Fruit fly (Drosophila melanogaster) whole organism, embryonic: ENCODE data around the gene Tet.

Experiments
- Abd-B ChIP-seq: fragments of 200-800 bp; sonication (Bioruptor generic); optimal IDR thresholded peaks from 2 replicates; lab custom pipeline; 2018; ENCODE audit warnings: missing biosample characterization, mild to moderate bottlenecking, missing genetic modification characterization, moderate library complexity
- Ada2b ChIP-seq: fragments of 200-800 bp; sonication (Bioruptor generic); IDR thresholded peaks from 2 replicates; pipeline ENCODE4 v1.3.6; 2022; ENCODE audit warnings: missing biosample characterization, missing genetic modification characterization
- Aef1 ChIP-seq: fragments of 200-800 bp; sonication (Bioruptor generic); IDR thresholded peaks from 3 replicates; pipeline ENCODE4 v1.3.6; 2022; ENCODE audit warnings: missing biosample characterization, missing genetic modification characterization
- CG10209 ChIP-seq: fragments of 200-800 bp; sonication (Bioruptor generic); optimal IDR thresholded peaks from 3 replicates; lab custom pipeline; 2017; ENCODE audit warnings: missing biosample characterization, mild to moderate bottlenecking, missing genetic modification characterization, missing genetic modification reagents
- CG10274 ChIP-seq: fragments of 200-800 bp; sonication (Bioruptor generic); optimal IDR thresholded peaks from 3 replicates; lab custom pipeline; 2017; ENCODE audit warnings: missing biosample characterization, mild to moderate bottlenecking, missing genetic modification characterization
- CG10979 ChIP-seq: fragments of 200-800 bp; sonication (Bioruptor generic); optimal IDR thresholded peaks from 2 replicates; lab custom pipeline; 2018; ENCODE audit warnings: missing biosample characterization, mild to moderate bottlenecking, missing genetic modification characterization, moderate library complexity
- CG12299 ChIP-seq: fragments of 200-800 bp; sonication (Bioruptor generic); optimal IDR thresholded peaks from 2 replicates; lab custom pipeline; 2018; ENCODE audit warnings: missing biosample characterization, mild to moderate bottlenecking, missing genetic modification characterization
- CG12659 ChIP-seq: fragments of 200-800 bp; sonication (Bioruptor generic); optimal IDR thresholded peaks from 3 replicates; lab custom pipeline; 2017; ENCODE audit warnings: mild to moderate bottlenecking, missing biosample characterization, missing genetic modification reagents, missing genetic modification characterization
- CG15011 ChIP-seq: fragments of 200-800 bp; sonication (Bioruptor generic); optimal IDR thresholded peaks from 3 replicates; lab custom pipeline; 2018; ENCODE audit warnings: missing biosample characterization, mild to moderate bottlenecking, missing genetic modification characterization
- CG15696 ChIP-seq: fragments of 200-800 bp; sonication (Bioruptor generic); optimal IDR thresholded peaks from 2 replicates; lab custom pipeline; 2019; ENCODE audit warnings: missing biosample characterization, mild to moderate bottlenecking, missing genetic modification characterization, moderate library complexity
- CG17328 ChIP-seq: fragments of 200-800 bp; sonication (Bioruptor generic); IDR thresholded peaks from 2 replicates; pipeline ENCODE4 v1.3.6; 2022; ENCODE audit warnings: missing biosample characterization, missing genetic modification characterization
- CG17361 ChIP-seq: fragments of 200-800 bp; sonication (Bioruptor generic); IDR thresholded peaks from 3 replicates; pipeline ENCODE4 v1.3.6; 2022; ENCODE audit warnings: missing biosample characterization, missing genetic modification characterization
- CG17385 ChIP-seq: fragments of 200-800 bp; sonication (Bioruptor generic); optimal IDR thresholded peaks from 3 replicates; lab custom pipeline; 2018; ENCODE audit warnings: missing biosample characterization, mild to moderate bottlenecking, missing genetic modification characterization
- CG18476 ChIP-seq: fragments of 200-800 bp; sonication (Bioruptor generic); optimal IDR thresholded peaks from 2 replicates; lab custom pipeline; 2016; ENCODE audit warnings: missing biosample characterization, mild to moderate bottlenecking, missing genetic modification characterization
- CG3407 ChIP-seq: fragments of 200-800 bp; sonication (Bioruptor generic); optimal IDR thresholded peaks from 2 replicates; lab custom pipeline; 2018; ENCODE audit warnings: missing biosample characterization, mild to moderate bottlenecking, missing genetic modification characterization
- CG4282 ChIP-seq: fragments of 200-800 bp; sonication (Bioruptor generic); optimal IDR thresholded peaks from 2 replicates; lab custom pipeline; 2016; ENCODE audit warnings: missing biosample characterization, missing genetic modification characterization
- CG43689 ChIP-seq: fragments of 200-800 bp; sonication (Bioruptor generic); IDR thresholded peaks from 2 replicates; pipeline ENCODE4 v1.3.6; 2022; ENCODE audit warnings: missing biosample characterization, missing genetic modification characterization
- CG6854 ChIP-seq: fragments of 200-800 bp; sonication (Bioruptor generic); optimal IDR thresholded peaks from 3 replicates; lab custom pipeline; 2017; ENCODE audit warnings: missing biosample characterization, mild to moderate bottlenecking, missing genetic modification characterization
- CG8944 ChIP-seq: fragments of 200-800 bp; sonication (Bioruptor generic); optimal IDR thresholded peaks from 3 replicates; lab custom pipeline; 2016; ENCODE audit warnings: missing biosample characterization, missing genetic modification characterization
- Dp ChIP-seq: fragments of 200-800 bp; sonication (Bioruptor generic); optimal IDR thresholded peaks from 2 replicates; lab custom pipeline; 2018; ENCODE audit warnings: missing biosample characterization, mild to moderate bottlenecking, missing genetic modification characterization, moderate library complexity
- Elba2 ChIP-seq: fragments of 200-800 bp; sonication (Bioruptor generic); optimal IDR thresholded peaks from 3 replicates; lab custom pipeline; 2016; ENCODE audit warnings: missing biosample characterization, missing genetic modification characterization
- Fer2 ChIP-seq: fragments of 200-800 bp; sonication (Bioruptor generic); optimal IDR thresholded peaks from 2 replicates; lab custom pipeline; 2018; ENCODE audit warnings: missing biosample characterization, mild to moderate bottlenecking, missing genetic modification characterization, moderate library complexity
- HLH54F ChIP-seq: fragments of 200-800 bp; sonication (Bioruptor generic); optimal IDR thresholded peaks from 3 replicates; lab custom pipeline; 2016; ENCODE audit warnings: missing biosample characterization, missing genetic modification characterization
- HmgZ ChIP-seq: fragments of 200-800 bp; sonication (Bioruptor generic); optimal IDR thresholded peaks from 2 replicates; lab custom pipeline; 2018; ENCODE audit warnings: missing biosample characterization, mild to moderate bottlenecking, missing genetic modification characterization
- Max ChIP-seq: fragments of 200-800 bp; sonication (Bioruptor generic); optimal IDR thresholded peaks from 2 replicates; lab custom pipeline; 2016; ENCODE audit warnings: missing biosample characterization, mild to moderate bottlenecking, missing genetic modification characterization
- NfI ChIP-seq: fragments of 200-800 bp; sonication (Bioruptor generic); optimal IDR thresholded peaks from 3 replicates; lab custom pipeline; 2018; ENCODE audit warnings: missing biosample characterization, mild to moderate bottlenecking, missing genetic modification characterization, moderate library complexity
- Oaz ChIP-seq: fragments of 200-800 bp; sonication (Bioruptor generic); IDR thresholded peaks from 2 replicates; pipeline ENCODE4 v1.3.6; 2022; ENCODE audit warnings: missing biosample characterization, missing genetic modification characterization
- Rfx ChIP-seq: fragments of 200-800 bp; sonication (Bioruptor generic); IDR thresholded peaks from 2 replicates; pipeline ENCODE4 v1.3.6; 2022; ENCODE audit warnings: missing biosample characterization, missing genetic modification characterization
- Side ChIP-seq: fragments of 200-800 bp; sonication (Bioruptor generic); optimal IDR thresholded peaks from 2 replicates; lab custom pipeline; 2016; ENCODE audit warnings: missing biosample characterization, missing genetic modification characterization
- Sox100B ChIP-seq: fragments of 200-800 bp; sonication (Bioruptor generic); optimal IDR thresholded peaks from 3 replicates; lab custom pipeline; 2018; ENCODE audit warnings: missing biosample characterization, mild to moderate bottlenecking, missing genetic modification characterization
- Sox102F ChIP-seq: fragments of 200-800 bp; sonication (Bioruptor generic); optimal IDR thresholded peaks from 2 replicates; lab custom pipeline; 2018; ENCODE audit warnings: missing biosample characterization, mild to moderate bottlenecking, missing genetic modification characterization, moderate library complexity
- Sry-β ChIP-seq: fragments of 200-800 bp; sonication (Bioruptor generic); optimal IDR thresholded peaks from 2 replicates; lab custom pipeline; 2018; ENCODE audit warnings: missing biosample characterization, mild to moderate bottlenecking, missing genetic modification characterization, moderate library complexity
- Usf ChIP-seq: fragments of 200-800 bp; sonication (Bioruptor generic); optimal IDR thresholded peaks from 2 replicates; lab custom pipeline; 2017; ENCODE audit warnings: missing genotype, missing biosample characterization, missing genetic modification characterization
- ash1 ChIP-seq: fragments of 200-800 bp; sonication (Bioruptor generic); optimal IDR thresholded peaks from 2 replicates; lab custom pipeline; 2018; ENCODE audit warnings: missing biosample characterization, mild to moderate bottlenecking, missing genetic modification characterization
- ham ChIP-seq: fragments of 200-800 bp; sonication (Bioruptor generic); IDR thresholded peaks from 2 replicates; pipeline ENCODE4 v1.3.6; 2022; ENCODE audit warnings: missing biosample characterization, missing genetic modification characterization
- hkb ChIP-seq, 2 experiments: fragments of 200-800 bp in 1 of 2; fragments of >200 bp in 1 of 2; sonication (Bioruptor generic) in 1 of 2; IDR thresholded peaks in 1 of 2; optimal IDR thresholded peaks in 1 of 2; 2 replicates each; pipeline versions ENCODE4 v1.3.6 to Lab custom; 2017 to 2022; ENCODE audit warnings: missing biosample characterization in 1 of 2, missing genetic modification characterization in 1 of 2
- kah ChIP-seq: fragments of 200-800 bp; sonication (Bioruptor generic); optimal IDR thresholded peaks from 2 replicates; lab custom pipeline; 2018; ENCODE audit warnings: missing biosample characterization, mild to moderate bottlenecking, missing genetic modification characterization
- lola ChIP-seq, 3 experiments: fragments of >200 bp in 2 of 3; fragments of 200-800 bp in 1 of 3; sonication (Bioruptor generic) in 1 of 3; optimal IDR thresholded peaks; 2 replicates each; lab custom pipeline; 2017 to 2019; ENCODE audit warnings: missing biosample characterization in 3 of 3, missing genetic modification characterization in 3 of 3, mild to moderate bottlenecking in 1 of 3, moderate library complexity in 1 of 3
- oc ChIP-seq: fragments of 200-800 bp; sonication (Bioruptor generic); optimal IDR thresholded peaks from 2 replicates; lab custom pipeline; 2018; ENCODE audit warnings: missing biosample characterization, mild to moderate bottlenecking, missing genetic modification characterization, moderate library complexity
- rib ChIP-seq: fragments of 200-800 bp; sonication (Bioruptor generic); IDR thresholded peaks from 2 replicates; pipeline ENCODE4 v1.3.6; 2022; ENCODE audit warnings: missing biosample characterization, missing genetic modification characterization
- salm ChIP-seq: fragments of 200-800 bp; sonication (Bioruptor generic); optimal IDR thresholded peaks from 2 replicates; lab custom pipeline; 2018; ENCODE audit warnings: missing biosample characterization, mild to moderate bottlenecking, missing genetic modification characterization
- stwl ChIP-seq: fragments of 200-800 bp; sonication (Bioruptor generic); optimal IDR thresholded peaks from 3 replicates; lab custom pipeline; 2018; ENCODE audit warnings: missing biosample characterization, mild to moderate bottlenecking, missing genetic modification characterization, moderate library complexity
- tin ChIP-seq: fragments of 200-800 bp; sonication (Bioruptor generic); optimal IDR thresholded peaks from 3 replicates; lab custom pipeline; 2016; ENCODE audit warnings: missing biosample characterization, missing genetic modification characterization
- twi ChIP-seq: fragments of 200-800 bp; optimal IDR thresholded peaks from 2 replicates; lab custom pipeline; 2019; ENCODE audit warnings: missing biosample characterization, mild to moderate bottlenecking, missing genetic modification characterization, moderate library complexity
- tx ChIP-seq: fragments of 200-800 bp; sonication (Bioruptor generic); optimal IDR thresholded peaks from 2 replicates; lab custom pipeline; 2016; ENCODE audit warnings: missing biosample characterization, missing genetic modification characterization
- vnd ChIP-seq: fragments of 200-800 bp; sonication (Bioruptor generic); IDR thresholded peaks from 3 replicates; pipeline ENCODE4 v1.3.6; 2022; ENCODE audit warnings: missing biosample characterization, missing genetic modification characterization; ENCODE audit not compliant: partially characterized antibody
- wdn ChIP-seq: fragments of 200-800 bp; sonication (Bioruptor generic); IDR thresholded peaks from 2 replicates; pipeline ENCODE4 v1.3.6; 2022; ENCODE audit warnings: missing biosample characterization, missing genetic modification characterization
- wor ChIP-seq: fragments of 200-800 bp; sonication (Bioruptor generic); IDR thresholded peaks from 2 replicates; pipeline ENCODE4 v1.3.6; 2022; ENCODE audit warnings: missing biosample characterization, missing genetic modification characterization

The Tet gene

DNA sequence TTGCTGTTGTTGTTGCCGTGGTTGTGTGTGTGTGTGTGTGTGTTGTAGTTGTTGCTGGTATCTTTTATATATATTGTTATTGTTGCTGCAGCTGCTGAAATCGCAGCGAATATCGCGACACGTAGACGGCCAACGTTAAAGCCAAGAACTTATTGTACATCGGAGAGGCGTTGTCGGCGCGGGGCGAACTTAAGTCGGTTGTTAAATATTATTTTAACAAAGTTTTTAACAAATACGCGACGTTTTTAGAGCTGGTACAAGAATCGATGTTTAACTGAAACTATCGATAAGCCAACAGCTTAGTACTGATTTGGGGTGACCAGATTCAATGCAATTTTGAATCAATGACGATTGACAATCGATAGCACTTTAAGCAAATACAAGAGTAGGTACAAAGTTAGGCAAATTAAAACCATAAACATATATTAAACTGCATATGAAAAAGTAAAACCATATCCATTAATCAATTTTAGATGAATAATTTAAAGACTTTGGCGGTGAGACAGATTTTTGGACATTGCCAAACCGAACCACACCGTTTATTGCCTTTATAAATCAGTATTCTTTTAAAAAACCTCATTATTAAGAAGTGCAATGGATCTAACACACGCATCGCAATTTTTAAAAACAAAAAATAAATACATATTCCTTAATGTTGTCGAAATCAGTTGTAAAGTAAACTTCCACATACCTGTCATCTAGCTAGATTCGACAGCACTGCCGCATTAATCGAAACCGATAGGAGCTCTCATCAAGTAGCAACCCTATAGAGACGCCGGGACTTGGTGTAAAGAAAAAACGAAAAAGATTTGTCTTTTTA is 112.5 kb downstream of the Tet start, which contains the start of the genes Mrtf and Non2 (continued):
- TF ChIP-seq wdn (GFP tag; lab: Robert Waterston, UW) (peak; percentile 62; the same call in 1 of the 2 replicates), tx (GFP tag; lab: Kevin White, UChicago) (peak; percentile 23), CG15011 (GFP tag; lab: Kevin White, UChicago) (peak; percentile 32), CG4282 (no peak), Rfx (GFP tag; lab: Robert Waterston, UW) (peak; percentile 69), CG12299 (no peak), Fer2 (peak; percentile 53), tin (GFP tag; lab: Kevin White, UChicago) (peak; percentile 66), oc (tag; lab: Kevin White, UChicago) (no peak), HmgZ (tag; lab: Kevin White, UChicago) (peak; percentile 54), CG6854 (peak; percentile 47), NfI (GFP tag; lab: Kevin White, UChicago) (peak; percentile 58), Sry-β (GFP tag; lab: Kevin White, UChicago) (peak; percentile 94), CG12659 (GFP tag; lab: Kevin White, UChicago) (peak; percentile 75), Max (GFP tag; lab: Kevin White, UChicago) (peak; percentile 25), rib (GFP tag; lab: Robert Waterston, UW) (no peak), CG8944 (GFP tag; lab: Kevin White, UChicago) (peak; percentile 35), CG15696 (tag; lab: Kevin White, UChicago) (peak; percentile 67), salm (tag; lab: Kevin White, UChicago) (no peak), CG43689 (GFP tag; lab: Robert Waterston, UW) (no peak), HLH54F (GFP tag; lab: Kevin White, UChicago) (peak; percentile 74), CG10274 (GFP tag; lab: Kevin White, UChicago) (peak; percentile 9), Abd-B (peak; percentile 58), Ada2b (GFP tag; lab: Robert Waterston, UW) (peak; percentile 56), lola (GFP tag; optimal IDR thresholded peaks at IDR 0.05; lab: Kevin White, UChicago) (peak in 1 of 3 experiments; percentile 60), Dp (GFP tag; lab: Kevin White, UChicago) (peak; percentile 43), CG17385 (GFP tag; lab: Kevin White, UChicago) (no peak), Usf (GFP tag; lab: Kevin White, UChicago) (peak; percentile 50), Sox102F (GFP tag; lab: Kevin White, UChicago) (peak; percentile 41), CG18476 (GFP tag; lab: Kevin White, UChicago) (peak; percentile 44), ham (no peak), Aef1 (GFP tag; lab: Robert Waterston, UW) (peak; percentile 57; the same call in 2 of the 3 replicates), Elba2 (GFP tag; lab: Kevin White, UChicago) (no peak), ash1 (GFP tag; lab: Kevin White, UChicago) (no peak), vnd (peak; percentile 82), Oaz (no peak), CG10979 (tag; lab: Kevin White, UChicago) (peak; percentile 36), CG17328 (GFP tag; lab: Robert Waterston, UW) (no peak), Side (GFP tag; lab: Kevin White, UChicago) (peak; percentile 30), Sox100B (peak; percentile 47), CG10209 (GFP tag; lab: Kevin White, UChicago) (peak; percentile 37), CG17361 (peak; percentile 79), hkb (optimal IDR thresholded peaks at IDR 0.05; lab: Kevin White, UChicago) (no peak), hkb (GFP tag; IDR thresholded peaks at IDR 0.05; lab: Robert Waterston, UW) (0 out of 2 replicates have a peak, but pooled peaks have one; percentile 34), stwl (tag; lab: Kevin White, UChicago) (peak; percentile 69), twi (tag; lab: Kevin White, UChicago) (peak; percentile 38), wor (no peak), kah (GFP tag; lab: Kevin White, UChicago) (no peak), CG3407 (GFP tag; lab: Kevin White, UChicago) (peak; percentile 30)
